Worm (Caenorhabditis elegans) whole organism, L2 larva: Measurements from ENCODE around the gene srb-11.

Source experiments
- C34F6.9 ChIP-seq: fragments of 150-350 bp; optimal IDR thresholded peaks from 2 replicates; lab custom pipeline; 2014; ENCODE audit warnings: missing biosample characterization, missing genetic modification characterization
- F13H6.1 ChIP-seq: sonication (generic microtip); optimal IDR thresholded peaks from 2 replicates; lab custom pipeline; 2016; ENCODE audit warnings: missing genetic modification characterization, missing compliant biosample characterization
- R02D3.7 ChIP-seq: fragments of 150-350 bp; optimal IDR thresholded peaks from 2 replicates; lab custom pipeline; 2014; ENCODE audit warnings: missing biosample characterization, missing genetic modification characterization
- Y55F3AM.14 ChIP-seq: fragments of 200-800 bp; sonication (Bioruptor generic); optimal IDR thresholded peaks from 2 replicates; lab custom pipeline; 2018; ENCODE audit warnings: mild to moderate bottlenecking, missing genetic modification characterization, missing compliant biosample characterization
- ZK546.5 ChIP-seq: sonication (generic microtip); optimal IDR thresholded peaks from 2 replicates; lab custom pipeline; 2017; ENCODE audit warnings: missing biosample characterization, missing genetic modification characterization
- alr-1 ChIP-seq: fragments of 150-350 bp; optimal IDR thresholded peaks from 2 replicates; lab custom pipeline; 2014; ENCODE audit warnings: missing biosample characterization, missing genetic modification characterization
- aly-2 ChIP-seq: fragments of 150-350 bp; optimal IDR thresholded peaks from 2 replicates; lab custom pipeline; 2014; ENCODE audit warnings: missing biosample characterization, missing genetic modification characterization
- ama-1 ChIP-seq: fragments of 150-350 bp; optimal IDR thresholded peaks from 2 replicates; lab custom pipeline; 2018; ENCODE audit warnings: inconsistent platforms
- ceh-16 ChIP-seq: fragments of 150-350 bp; optimal IDR thresholded peaks from 2 replicates; lab custom pipeline; 2014; ENCODE audit warnings: missing biosample characterization, missing genetic modification characterization
- crh-2 ChIP-seq: sonication (generic microtip); optimal IDR thresholded peaks from 2 replicates; lab custom pipeline; 2017; ENCODE audit warnings: missing biosample characterization, missing genetic modification characterization
- elt-1 ChIP-seq: fragments of 150-350 bp; optimal IDR thresholded peaks from 2 replicates; lab custom pipeline; 2014; ENCODE audit warnings: missing biosample characterization, missing genetic modification characterization
- elt-3 ChIP-seq: sonication (generic microtip); optimal IDR thresholded peaks from 2 replicates; lab custom pipeline; 2017; ENCODE audit warnings: missing biosample characterization, missing genetic modification characterization
- fos-1 ChIP-seq: fragments of 150-350 bp; optimal IDR thresholded peaks from 2 replicates; lab custom pipeline; 2014; ENCODE audit warnings: missing biosample characterization, missing genetic modification characterization
- gmeb-1 ChIP-seq: fragments of 150-350 bp; optimal IDR thresholded peaks from 2 replicates; lab custom pipeline; 2014; ENCODE audit warnings: missing biosample characterization, missing genetic modification characterization
- lin-11 ChIP-seq: fragments of 150-350 bp; sonication (generic microtip); optimal IDR thresholded peaks from 2 replicates; lab custom pipeline; 2014; ENCODE audit warnings: missing biosample characterization, missing genetic modification characterization, inconsistent platforms, mixed read lengths
- lin-13 ChIP-seq: fragments of 150-350 bp; optimal IDR thresholded peaks from 2 replicates; lab custom pipeline; 2014; ENCODE audit warnings: missing biosample characterization, missing genetic modification reagents, missing genetic modification characterization
- lsy-2 ChIP-seq, 2 experiments: fragments of 150-350 bp in 1 of 2; sonication (generic microtip) in 1 of 2; optimal IDR thresholded peaks; 2 replicates each; lab custom pipeline; 2014 to 2017; ENCODE audit warnings: missing biosample characterization in 2 of 2, missing genetic modification characterization in 2 of 2
- mab-5 ChIP-seq: fragments of 150-350 bp; optimal IDR thresholded peaks from 2 replicates; lab custom pipeline; 2014; ENCODE audit warnings: missing biosample characterization, missing genetic modification characterization
- mdl-1 ChIP-seq, 2 experiments: fragments of 150-350 bp in 1 of 2; sonication (generic microtip) in 1 of 2; optimal IDR thresholded peaks; 2 replicates each; lab custom pipeline; 2017; ENCODE audit warnings: missing biosample characterization in 2 of 2, missing genetic modification characterization in 2 of 2
- nhr-11 ChIP-seq: fragments of 150-350 bp; optimal IDR thresholded peaks from 2 replicates; lab custom pipeline; 2014; ENCODE audit warnings: missing biosample characterization, missing genetic modification characterization
- nhr-12 ChIP-seq: fragments of 150-350 bp; optimal IDR thresholded peaks from 2 replicates; lab custom pipeline; 2014; ENCODE audit warnings: missing biosample characterization, missing genetic modification characterization
- nhr-21 ChIP-seq: fragments of 150-350 bp; optimal IDR thresholded peaks from 2 replicates; lab custom pipeline; 2014; ENCODE audit warnings: missing biosample characterization, missing genetic modification characterization
- nhr-23 ChIP-seq: fragments of 150-350 bp; optimal IDR thresholded peaks from 2 replicates; lab custom pipeline; 2014; ENCODE audit warnings: missing biosample characterization, missing genetic modification reagents, missing genetic modification characterization
- nhr-25 ChIP-seq: fragments of 150-350 bp; sonication (generic microtip); optimal IDR thresholded peaks from 3 replicates; lab custom pipeline; 2014; ENCODE audit warnings: missing biosample characterization, missing genetic modification characterization
- nhr-6 ChIP-seq: fragments of 150-350 bp; optimal IDR thresholded peaks from 2 replicates; lab custom pipeline; 2014; ENCODE audit warnings: missing biosample characterization, missing genetic modification characterization
- nhr-77 ChIP-seq: fragments of 150-350 bp; optimal IDR thresholded peaks from 2 replicates; lab custom pipeline; 2014; ENCODE audit warnings: missing biosample characterization, missing genetic modification characterization
- peb-1 ChIP-seq: fragments of 150-350 bp; optimal IDR thresholded peaks from 2 replicates; lab custom pipeline; 2014; ENCODE audit warnings: missing biosample characterization, missing genetic modification characterization
- sem-4 ChIP-seq: fragments of 150-350 bp; optimal IDR thresholded peaks from 2 replicates; lab custom pipeline; 2014; ENCODE audit warnings: missing biosample characterization, missing genetic modification reagents, missing genetic modification characterization
- sma-3 ChIP-seq: sonication (generic microtip); optimal IDR thresholded peaks from 2 replicates; lab custom pipeline; 2016; ENCODE audit warnings: missing genetic modification reagents, missing genetic modification characterization, missing compliant biosample characterization
- sma-9 ChIP-seq, 2 experiments: fragments of 150-350 bp in 1 of 2; sonication (generic microtip) in 1 of 2; optimal IDR thresholded peaks; 2 replicates each; lab custom pipeline; 2014 to 2016; ENCODE audit warnings: missing genetic modification characterization in 2 of 2, mild to moderate bottlenecking in 1 of 2, missing biosample characterization in 1 of 2, missing compliant biosample characterization in 1 of 2, missing genetic modification reagents in 1 of 2, moderate library complexity in 1 of 2
- snpc-4 ChIP-seq: fragments of 150-350 bp; optimal IDR thresholded peaks from 2 replicates; lab custom pipeline; 2014; ENCODE audit warnings: missing biosample characterization, missing genetic modification characterization
- unc-39 ChIP-seq: fragments of 150-350 bp; optimal IDR thresholded peaks from 2 replicates; lab custom pipeline; 2014; ENCODE audit warnings: missing biosample characterization, missing genetic modification characterization
- unc-55 ChIP-seq: fragments of 150-350 bp; sonication (generic microtip); optimal IDR thresholded peaks from 3 replicates; lab custom pipeline; 2014; ENCODE audit warnings: missing biosample characterization, missing genetic modification reagents, missing genetic modification characterization
- unc-62 ChIP-seq: fragments of 150-350 bp; optimal IDR thresholded peaks from 2 replicates; lab custom pipeline; 2014; ENCODE audit warnings: missing biosample characterization, missing genetic modification reagents, missing genetic modification characterization
- ztf-1 ChIP-seq: fragments of 200-800 bp; sonication (Bioruptor generic); conservative IDR thresholded peaks from 2 replicates; pipeline ENCODE4 v1.3.6; 2022; ENCODE audit warnings: missing genetic modification characterization, missing compliant biosample characterization
- ztf-11 ChIP-seq: sonication (generic microtip); optimal IDR thresholded peaks from 2 replicates; lab custom pipeline; 2017; ENCODE audit warnings: missing biosample characterization, missing genetic modification characterization

srb-11 gene

DNA sequence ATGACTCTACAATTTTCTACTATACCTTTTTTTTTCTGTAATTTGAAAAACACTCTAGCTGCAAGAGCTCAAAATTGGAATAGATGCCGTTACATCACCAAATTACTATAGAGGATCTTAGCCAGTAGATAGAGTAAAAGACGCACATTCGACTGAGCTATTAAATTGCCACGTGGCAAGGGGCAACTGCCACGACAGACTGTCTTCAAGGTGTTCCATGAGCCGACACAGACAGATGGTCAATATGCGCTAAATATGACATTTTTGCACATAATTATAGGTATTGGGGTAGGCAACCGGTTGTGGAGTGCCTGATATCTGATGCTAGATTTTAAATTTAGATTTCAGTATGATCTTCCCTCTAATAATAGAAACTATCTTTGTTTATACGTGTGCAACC, 13.3 kb downstream of the srb-11 start:
- no peak for TF ChIP-seq lin-13 (GFP tag; lab: Kevin White, UChicago)

DNA sequence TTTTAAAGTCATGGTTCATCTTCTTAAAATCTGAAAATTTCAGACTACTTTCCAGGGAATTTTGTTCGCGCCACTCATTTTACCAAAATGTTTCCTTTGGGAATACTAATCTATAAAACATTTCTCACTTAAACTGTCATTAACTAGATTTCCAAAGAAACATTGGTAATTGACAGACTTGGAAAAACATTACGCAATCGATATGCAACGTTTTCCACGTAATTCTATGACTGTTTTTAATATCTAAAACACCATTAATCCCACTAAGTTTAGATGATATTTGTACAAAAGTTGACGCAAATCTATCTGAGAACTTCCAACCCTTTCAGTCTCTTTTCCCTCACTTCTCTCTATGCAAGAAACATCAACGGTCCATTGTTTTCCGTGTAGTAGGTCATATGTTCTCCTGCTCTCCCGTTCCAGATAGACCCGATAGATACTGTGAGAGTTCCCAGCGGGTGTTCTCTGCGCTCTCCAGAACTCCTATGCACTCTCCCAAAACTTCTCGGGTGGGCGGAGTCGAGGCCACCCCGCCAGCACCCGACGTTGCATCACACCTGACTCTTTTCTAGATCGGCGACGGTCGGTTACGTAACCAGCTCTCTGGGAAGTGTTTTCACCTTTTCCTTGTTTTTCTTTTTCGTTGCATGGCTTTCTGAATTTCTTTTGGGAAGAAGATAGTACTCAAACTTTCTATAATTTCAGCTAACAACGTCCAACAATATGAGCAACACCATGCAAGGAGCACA, 14.3 kb downstream of the srb-11 start, which contains the start of gene zip-8:
TSS of gene zip-8 (plus strand) at position 700 of the 749 bp plus-strand sequence.
- no peak for TF ChIP-seq fos-1
- TF ChIP-seq ztf-11 (tag; lab: Kevin White, UChicago) = no peak
- TF ChIP-seq, all 48 proteins: peak for 0

DNA sequence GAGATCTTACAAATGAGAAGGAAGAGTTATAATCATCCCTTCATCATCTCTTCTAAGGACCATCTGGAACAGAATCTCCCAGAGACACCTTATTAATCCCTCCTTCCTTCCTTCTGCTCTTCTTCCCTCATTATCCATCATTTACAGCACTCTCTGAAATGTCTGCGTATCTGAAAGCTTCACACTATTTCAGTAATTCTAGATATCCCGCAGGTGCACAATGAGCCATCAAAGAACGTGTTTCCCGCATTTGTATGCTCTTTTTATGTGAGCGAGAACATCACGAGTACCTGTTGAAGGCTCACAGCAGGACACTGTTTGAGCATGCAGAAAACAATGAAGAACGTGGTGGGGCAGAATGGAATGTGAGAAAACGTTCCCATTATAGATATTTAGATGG, 16.3 kb downstream of the srb-11 start:
- TF ChIP-seq nhr-23 (tag; lab: Kevin White, UChicago) (no peak), mdl-1 (tag; optimal IDR thresholded peaks at IDR 0.05; lab: Kevin White, UChicago) (no peak), C34F6.9 (no peak), unc-55 (GFP tag; lab: Kevin White, UChicago) (no peak), nhr-25 (tag; lab: Kevin White, UChicago) (no peak), elt-3 (tag; lab: Kevin White, UChicago) (no peak), nhr-77 (tag; lab: Kevin White, UChicago) (no peak)

DNA sequence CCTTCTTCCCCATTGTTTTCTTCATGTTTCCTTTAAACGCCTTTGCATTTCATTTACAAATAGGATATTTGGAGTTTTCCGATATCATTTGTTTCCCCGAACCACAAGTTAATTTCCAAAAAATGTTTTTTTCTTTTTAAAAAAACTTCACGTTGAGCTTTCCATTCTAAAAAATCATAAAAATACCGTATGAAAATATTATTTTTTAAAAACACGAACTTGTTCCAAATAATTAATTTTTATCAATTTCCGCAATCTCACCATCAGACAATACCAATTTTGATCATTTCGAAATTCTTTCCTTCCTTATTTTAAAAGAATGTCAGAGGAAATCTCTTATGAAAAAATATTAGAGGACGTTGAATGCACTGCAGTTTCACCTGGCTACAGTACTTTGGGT, 21.3 kb downstream of the srb-11 start, which contains the start of gene wht-6:
TSS of gene wht-6 (plus strand) at position 301 of the 400 bp plus-strand sequence.
- TF ChIP-seq F13H6.1 (no peak), lin-11 (tag; lab: Kevin White, UChicago) (no peak), ceh-16 (no peak), mdl-1 (tag; optimal IDR thresholded peaks at IDR 0.05; lab: Kevin White, UChicago) (no peak), fos-1 (no peak), aly-2 (no peak), R02D3.7 (tag; lab: Kevin White, UChicago) (no peak), Y55F3AM.14 (GFP tag; lab: Kevin White, UChicago) (no peak), nhr-11 (tag; lab: Kevin White, UChicago) (no peak)

- TF ChIP-seq ZK546.5 (tag; lab: Kevin White, UChicago) (no peak), gmeb-1 (no peak), snpc-4 (no peak), F13H6.1 (no peak), nhr-12 (tag; lab: Kevin White, UChicago) (no peak), nhr-6 (no peak), elt-1 (tag; lab: Kevin White, UChicago) (no peak), sma-9 (GFP tag; optimal IDR thresholded peaks at IDR 0.05; lab: Kevin White, UChicago) (no peak), sma-9 (tag; optimal IDR thresholded peaks at IDR 0.05; lab: Kevin White, UChicago) (no peak), ztf-1 (GFP tag; lab: Robert Waterston, UW) (no peak)
These were observed 25.7 kb downstream of the srb-11 start, which contains the start of gene T26A5.2 for ce11 chrIII:6467005-6467404. T26A5.2 (plus strand) TSS chrIII:6467305.

ce11 chrIII:6464913-6465312, 27.8 kb downstream of the srb-11 start, which contains the start of gene nduf-2.2:
nduf-2.2 (plus strand) TSS chrIII:6465222.
- TF ChIP-seq nhr-21 = no peak
- TF ChIP-seq unc-39 (tag; lab: Kevin White, UChicago) = no peak
- no peak for TF ChIP-seq Y55F3AM.14 (GFP tag; lab: Kevin White, UChicago)
- no peak for TF ChIP-seq R02D3.7 (tag; lab: Kevin White, UChicago)
- TF ChIP-seq unc-62 (GFP tag; lab: Kevin White, UChicago) = no peak
- no peak for TF ChIP-seq elt-3 (tag; lab: Kevin White, UChicago)
- TF ChIP-seq lin-13 (GFP tag; lab: Kevin White, UChicago) = no peak
- TF ChIP-seq lin-11 (tag; lab: Kevin White, UChicago) = no peak
- TF ChIP-seq snpc-4 = no peak
- no peak for TF ChIP-seq ama-1
- TF ChIP-seq, all 48 proteins: peak for 0

ce11 chrIII:6464113-6464571, 28.6 kb downstream of the srb-11 start:
- peak; percentile 85 for TF ChIP-seq unc-55 (GFP tag; lab: Kevin White, UChicago)
- peak; percentile 1 for TF ChIP-seq peb-1 (tag; lab: Kevin White, UChicago)
- no peak for TF ChIP-seq elt-1 (tag; lab: Kevin White, UChicago)
- TF ChIP-seq sem-4 (tag; lab: Kevin White, UChicago) = peak; percentile 68
- TF ChIP-seq unc-62 (GFP tag; lab: Kevin White, UChicago) = no peak
- TF ChIP-seq lsy-2 (tag; optimal IDR thresholded peaks at IDR 0.05; lab: Kevin White, UChicago) = peak; percentile 75 to 83
- peak; percentile 86 for TF ChIP-seq nhr-21
- no peak for TF ChIP-seq ztf-1 (GFP tag; lab: Robert Waterston, UW)
- peak; percentile 40 for TF ChIP-seq snpc-4
- TF ChIP-seq C34F6.9 = peak; percentile 79
- TF ChIP-seq fos-1 = peak; percentile 98
- TF ChIP-seq F13H6.1 = peak; percentile 94
- peak; percentile 66 for TF ChIP-seq lin-13 (GFP tag; lab: Kevin White, UChicago)
- no peak for TF ChIP-seq aly-2
- TF ChIP-seq crh-2 = peak; percentile 88
- peak; percentile 91 for TF ChIP-seq sma-3 (GFP tag; lab: Kevin White, UChicago)
- TF ChIP-seq sma-9 (GFP tag; optimal IDR thresholded peaks at IDR 0.05; lab: Kevin White, UChicago) = peak; percentile 80
- TF ChIP-seq sma-9 (tag; optimal IDR thresholded peaks at IDR 0.05; lab: Kevin White, UChicago) = no peak
- peak; percentile 67 for TF ChIP-seq lin-11 (tag; lab: Kevin White, UChicago)
- peak; percentile 85 for TF ChIP-seq gmeb-1
- no peak for TF ChIP-seq ztf-11 (tag; lab: Kevin White, UChicago)
- no peak for TF ChIP-seq alr-1 (tag; lab: Kevin White, UChicago)
- TF ChIP-seq mab-5 (tag; lab: Kevin White, UChicago) = peak; percentile 79
